Worm (Caenorhabditis elegans) whole organism, L1 larva: ENCODE data around the gene T14G10.8.

Source experiments
- C04F5.9 ChIP-seq: sonication (generic microtip); optimal IDR thresholded peaks from 2 replicates; lab custom pipeline; 2016; ENCODE audit warnings: missing genetic modification characterization, missing compliant biosample characterization
- C16A3.4 ChIP-seq: fragments of 150-350 bp; optimal IDR thresholded peaks from 2 replicates; lab custom pipeline; 2014; ENCODE audit warnings: missing biosample characterization, missing genetic modification characterization
- C34B4.2 ChIP-seq: sonication (generic microtip); optimal IDR thresholded peaks from 2 replicates; lab custom pipeline; 2017; ENCODE audit warnings: mild to moderate bottlenecking, missing genetic modification characterization, missing compliant biosample characterization
- alr-1 ChIP-seq: fragments of 200-800 bp; sonication (Bioruptor generic); optimal IDR thresholded peaks from 2 replicates; lab custom pipeline; 2018; ENCODE audit warnings: borderline replicate concordance, mild to moderate bottlenecking, missing genetic modification characterization, missing compliant biosample characterization
- ama-1 ChIP-seq: fragments of 150-350 bp; optimal IDR thresholded peaks from 2 replicates; lab custom pipeline; 2014
- ceh-8 ChIP-seq: fragments of 200-800 bp; sonication (Bioruptor generic); optimal IDR thresholded peaks from 2 replicates; lab custom pipeline; 2018; ENCODE audit warnings: mild to moderate bottlenecking, missing genetic modification characterization, moderate library complexity, missing compliant biosample characterization
- ceh-82 ChIP-seq, 3 experiments: fragments of 150-350 bp in 1 of 3; sonication (generic microtip) in 2 of 3; optimal IDR thresholded peaks; 2 replicates each; lab custom pipeline; 2014 to 2017; ENCODE audit warnings: missing biosample characterization in 3 of 3, missing genetic modification characterization in 3 of 3
- ceh-90 ChIP-seq: sonication (generic microtip); optimal IDR thresholded peaks from 2 replicates; lab custom pipeline; 2016; ENCODE audit warnings: missing genetic modification characterization, missing compliant biosample characterization
- egl-27 ChIP-seq, 2 experiments: fragments of 150-350 bp in 1 of 2; sonication (generic microtip); optimal IDR thresholded peaks; 3 replicates each; lab custom pipeline; 2017 to 2018; ENCODE audit warnings: missing biosample characterization in 2 of 2, missing genetic modification characterization in 2 of 2, missing genetic modification reagents in 2 of 2
- elt-2 ChIP-seq: sonication (generic microtip); optimal IDR thresholded peaks from 2 replicates; lab custom pipeline; 2016; ENCODE audit warnings: missing genetic modification characterization, mild to moderate bottlenecking, inconsistent platforms, missing compliant biosample characterization, missing genetic modification reagents
- elt-3 ChIP-seq, 6 experiments: fragments of 150-350 bp in 1 of 6; sonication (generic microtip); optimal IDR thresholded peaks; 2 replicates each; lab custom pipeline; 2017 to 2018; ENCODE audit warnings: missing biosample characterization in 6 of 6, missing genetic modification characterization in 6 of 6, inconsistent platforms in 1 of 6
- fos-1 ChIP-seq: fragments of 150-350 bp; optimal IDR thresholded peaks from 2 replicates; lab custom pipeline; 2014; ENCODE audit warnings: missing biosample characterization, missing genetic modification characterization
- jun-1 ChIP-seq: fragments of 150-350 bp; optimal IDR thresholded peaks from 2 replicates; lab custom pipeline; 2014; ENCODE audit warnings: missing biosample characterization, missing genetic modification reagents, missing genetic modification characterization
- lin-13 ChIP-seq: fragments of 150-350 bp; optimal IDR thresholded peaks from 2 replicates; lab custom pipeline; 2014; ENCODE audit warnings: missing biosample characterization, missing genetic modification reagents, missing genetic modification characterization
- lin-14 ChIP-seq: fragments of 200-800 bp; sonication (Bioruptor generic); optimal IDR thresholded peaks from 2 replicates; lab custom pipeline; 2018; ENCODE audit warnings: mild to moderate bottlenecking, missing genetic modification characterization, moderate library complexity, missing compliant biosample characterization
- lin-15B ChIP-seq: fragments of 150-350 bp; sonication (generic microtip); optimal IDR thresholded peaks from 3 replicates; lab custom pipeline; 2014; ENCODE audit warnings: missing biosample characterization, missing genetic modification characterization
- lir-3 ChIP-seq: sonication (generic microtip); optimal IDR thresholded peaks from 2 replicates; lab custom pipeline; 2016; ENCODE audit warnings: mild to moderate bottlenecking, missing genetic modification characterization, moderate library complexity, missing compliant biosample characterization; ENCODE audit not compliant: poor library complexity
- mep-1 ChIP-seq: fragments of 150-350 bp; optimal IDR thresholded peaks from 2 replicates; lab custom pipeline; 2014; ENCODE audit warnings: missing biosample characterization, missing genetic modification characterization
- nhr-19 ChIP-seq: fragments of 200-800 bp; sonication (Bioruptor generic); conservative IDR thresholded peaks from 2 replicates; pipeline ENCODE4 v1.3.6; 2022; ENCODE audit warnings: missing genetic modification characterization, missing compliant biosample characterization
- nhr-20 ChIP-seq: sonication (generic microtip); optimal IDR thresholded peaks from 2 replicates; lab custom pipeline; 2016; ENCODE audit warnings: mild to moderate bottlenecking, missing genetic modification characterization, missing compliant biosample characterization
- nhr-237 ChIP-seq: fragments of 150-350 bp; optimal IDR thresholded peaks from 2 replicates; lab custom pipeline; 2014; ENCODE audit warnings: missing biosample characterization, missing genetic modification characterization
- nhr-71 ChIP-seq: sonication (generic microtip); optimal IDR thresholded peaks from 2 replicates; lab custom pipeline; 2016; ENCODE audit warnings: mild to moderate bottlenecking, missing genetic modification characterization, moderate library complexity, missing compliant biosample characterization
- nhr-76 ChIP-seq: sonication (generic microtip); optimal IDR thresholded peaks from 2 replicates; lab custom pipeline; 2017; ENCODE audit warnings: missing biosample characterization, missing genetic modification characterization
- nhr-77 ChIP-seq: fragments of 150-350 bp; optimal IDR thresholded peaks from 2 replicates; lab custom pipeline; 2014; ENCODE audit warnings: missing biosample characterization, missing genetic modification characterization
- nhr-85 ChIP-seq: sonication (generic microtip); peaks from one replicate; lab custom pipeline; 2016; ENCODE audit warnings: missing genetic modification characterization, inconsistent platforms, missing compliant biosample characterization
- pqm-1 ChIP-seq: sonication (generic microtip); optimal IDR thresholded peaks from 3 replicates; lab custom pipeline; 2017; ENCODE audit warnings: missing biosample characterization, missing genetic modification characterization
- rnt-1 ChIP-seq: sonication (generic microtip); optimal IDR thresholded peaks from 2 replicates; lab custom pipeline; 2016; ENCODE audit warnings: mild to moderate bottlenecking, missing genetic modification characterization, moderate library complexity, missing compliant biosample characterization
- skn-1 ChIP-seq: fragments of 150-350 bp; optimal IDR thresholded peaks from 2 replicates; lab custom pipeline; 2014; ENCODE audit warnings: missing biosample characterization, missing genetic modification characterization
- sox-4 ChIP-seq: sonication (generic microtip); optimal IDR thresholded peaks from 2 replicates; lab custom pipeline; 2016; ENCODE audit warnings: missing genetic modification characterization, missing compliant biosample characterization
- sup-37 ChIP-seq: fragments of 200-800 bp; sonication (Bioruptor generic); optimal IDR thresholded peaks from 2 replicates; lab custom pipeline; 2018; ENCODE audit warnings: mild to moderate bottlenecking, missing genetic modification characterization, missing compliant biosample characterization
- swsn-7 ChIP-seq: sonication (generic microtip); optimal IDR thresholded peaks from 2 replicates; lab custom pipeline; 2016; ENCODE audit warnings: missing genetic modification characterization, missing compliant biosample characterization
- tbx-2 ChIP-seq: sonication (generic microtip); optimal IDR thresholded peaks from 2 replicates; lab custom pipeline; 2016; ENCODE audit warnings: missing genetic modification characterization, missing compliant biosample characterization
- unc-62 ChIP-seq: fragments of 150-350 bp; optimal IDR thresholded peaks from 2 replicates; lab custom pipeline; 2014; ENCODE audit warnings: missing biosample characterization, missing genetic modification reagents, missing genetic modification characterization
- unc-98 ChIP-seq: fragments of 200-800 bp; sonication (Bioruptor generic); IDR thresholded peaks from 2 replicates; pipeline ENCODE4 v1.3.6; 2022; ENCODE audit warnings: missing genetic modification characterization, missing compliant biosample characterization
- zag-1 ChIP-seq: fragments of 150-350 bp; optimal IDR thresholded peaks from 2 replicates; lab custom pipeline; 2014; ENCODE audit warnings: missing biosample characterization, missing genetic modification characterization
- zip-4 ChIP-seq: fragments of 200-800 bp; sonication (Bioruptor generic); optimal IDR thresholded peaks from 2 replicates; lab custom pipeline; 2018; ENCODE audit warnings: mild to moderate bottlenecking, missing genetic modification characterization, moderate library complexity, missing compliant biosample characterization
- ztf-4 ChIP-seq: fragments of 150-350 bp; optimal IDR thresholded peaks from 2 replicates; lab custom pipeline; 2014; ENCODE audit warnings: missing biosample characterization, missing genetic modification characterization

T14G10.8 gene

DNA sequence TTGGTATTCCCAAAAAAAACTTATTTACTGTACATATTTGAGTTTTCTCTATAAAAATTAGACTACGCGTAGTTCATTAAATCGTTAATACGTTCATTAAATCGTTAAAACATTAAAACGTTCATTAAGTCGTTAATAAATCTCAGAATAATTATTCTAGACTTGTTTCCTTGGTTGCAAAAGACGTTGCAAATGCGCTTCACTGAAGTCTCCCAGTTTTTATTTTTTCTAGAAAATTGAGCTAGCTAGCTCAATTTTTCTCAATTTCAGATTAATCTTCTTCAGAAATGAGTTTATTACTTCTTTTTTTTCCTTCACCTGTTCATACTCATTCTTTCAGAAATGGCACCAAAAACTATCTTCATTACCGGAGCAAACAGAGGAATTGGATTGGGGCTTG, 1.9 kb downstream of the T14G10.8 start:
- no peak for TF ChIP-seq lin-15B (tag; lab: Kevin White, UChicago)

ce11 chrIV:10144487-10144886, 2.3 kb downstream of the T14G10.8 start:
- no peak for TF ChIP-seq lin-15B (tag; lab: Kevin White, UChicago)
- TF ChIP-seq skn-1 (tag; lab: Kevin White, UChicago) = peak; percentile 55

- TF ChIP-seq unc-98 (GFP tag; lab: Robert Waterston, UW) (no peak), nhr-237 (tag; lab: Kevin White, UChicago) (no peak), alr-1 (tag; lab: Kevin White, UChicago) (no peak), ceh-8 (GFP tag; lab: Kevin White, UChicago) (no peak), C16A3.4 (no peak), mep-1 (tag; lab: Kevin White, UChicago) (no peak), C34B4.2 (tag; lab: Kevin White, UChicago) (no peak), elt-2 (no peak), jun-1 (tag; lab: Kevin White, UChicago) (no peak)
These were observed 3.1 kb downstream of the T14G10.8 start, which contains the start of gene msp-38 for ce11 chrIV:10143640-10144039. Gene msp-38 (minus strand): TSS chrIV:10143740.

- TF ChIP-seq elt-2 (peak; percentile 8), nhr-19 (GFP tag; lab: Robert Waterston, UW) (0 out of 2 replicates have a peak, but pooled peaks have one; percentile 15), ama-1 (lab: Kevin White, UChicago) (no peak), skn-1 (tag; lab: Kevin White, UChicago) (peak; percentile 83), swsn-7 (tag; lab: Kevin White, UChicago) (no peak), tbx-2 (tag; lab: Kevin White, UChicago) (no peak)
- TF ChIP-seq, all 84 proteins: peak for 3
These were observed 4.8 kb downstream of the T14G10.8 start, which contains the start of the genes gst-2, gst-4 and dhs-12 for ce11 chrIV:10141930-10142505. Gene gst-2 (minus strand): TSS chrIV:10142061. Gene gst-4 (plus strand): TSS chrIV:10142225. Gene dhs-12 (plus strand): TSS chrIV:10142455.

DNA sequence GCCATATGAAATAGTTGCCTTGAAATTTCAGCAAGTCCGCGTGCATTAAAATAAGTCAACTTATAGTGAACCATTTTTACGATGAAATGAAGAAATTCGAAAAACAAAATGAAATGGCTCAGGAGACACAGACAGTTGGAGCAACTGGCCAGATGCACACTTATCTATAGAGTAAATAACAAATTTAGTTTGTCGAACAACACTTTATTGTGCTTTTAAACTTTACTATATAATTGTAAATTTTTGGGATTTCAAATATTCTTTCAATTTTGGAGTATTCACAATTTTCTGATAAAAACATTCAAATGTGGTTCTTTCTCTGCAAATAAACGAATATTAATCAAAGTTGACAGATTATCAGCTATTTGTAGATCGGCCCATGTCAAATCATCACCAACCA, 6.6 kb downstream of the T14G10.8 start, which contains the start of gene gst-3:
Gene gst-3, minus strand, starts transcription at position 101 of the 400 bp plus-strand sequence.
- TF ChIP-seq elt-3 (tag; optimal IDR thresholded peaks at IDR 0.05; lab: Kevin White, UChicago) (no peak), fos-1 (tag; lab: Kevin White, UChicago) (no peak), ztf-4 (tag; lab: Kevin White, UChicago) (no peak), nhr-76 (no peak), ceh-90 (tag; lab: Kevin White, UChicago) (no peak), ceh-82 (tag; optimal IDR thresholded peaks at IDR 0.05; lab: Kevin White, UChicago) (no peak), lir-3 (tag; lab: Kevin White, UChicago) (no peak), nhr-20 (tag; lab: Kevin White, UChicago) (no peak), zip-4 (no peak), lin-13 (no peak), zag-1 (no peak), C16A3.4 (no peak), sox-4 (tag; lab: Kevin White, UChicago) (no peak), pqm-1 (no peak), swsn-7 (tag; lab: Kevin White, UChicago) (no peak), nhr-85 (no peak), ceh-8 (GFP tag; lab: Kevin White, UChicago) (no peak)

ce11 chrIV:10137804-10138203, 9.0 kb downstream of the T14G10.8 start, which contains the start of gene K08F4.12:
Gene K08F4.12 (plus strand): TSS chrIV:10138104.
- no peak for TF ChIP-seq swsn-7 (tag; lab: Kevin White, UChicago)
- TF ChIP-seq nhr-77 (tag; lab: Kevin White, UChicago) = no peak
- TF ChIP-seq lin-14 = no peak
- TF ChIP-seq rnt-1 (tag; lab: Kevin White, UChicago) = no peak
- TF ChIP-seq egl-27 (tag; optimal IDR thresholded peaks at IDR 0.05; lab: Kevin White, UChicago) = no peak
- TF ChIP-seq pqm-1 = no peak
- TF ChIP-seq sup-37 = no peak
- TF ChIP-seq skn-1 (tag; lab: Kevin White, UChicago) = no peak
- no peak for TF ChIP-seq nhr-71 (tag; lab: Kevin White, UChicago)
- no peak for TF ChIP-seq sox-4 (tag; lab: Kevin White, UChicago)
- TF ChIP-seq unc-62 (GFP tag; lab: Kevin White, UChicago) = no peak
- TF ChIP-seq C04F5.9 (tag; lab: Kevin White, UChicago) = no peak
- no peak for TF ChIP-seq tbx-2 (tag; lab: Kevin White, UChicago)
- TF ChIP-seq lin-15B (tag; lab: Kevin White, UChicago) = no peak
